Worm (Caenorhabditis elegans) whole organism, L2 larva: ENCODE data around the gene gei-6.

Experiments used
- C34F6.9 ChIP-seq: fragments of 150-350 bp; optimal IDR thresholded peaks from 2 replicates; lab custom pipeline; 2014; ENCODE audit warnings: missing biosample characterization, missing genetic modification characterization
- F13H6.1 ChIP-seq: sonication (generic microtip); optimal IDR thresholded peaks from 2 replicates; lab custom pipeline; 2016; ENCODE audit warnings: missing genetic modification characterization, missing compliant biosample characterization
- Y55F3AM.14 ChIP-seq: fragments of 200-800 bp; sonication (Bioruptor generic); optimal IDR thresholded peaks from 2 replicates; lab custom pipeline; 2018; ENCODE audit warnings: mild to moderate bottlenecking, missing genetic modification characterization, missing compliant biosample characterization
- ZK546.5 ChIP-seq: sonication (generic microtip); optimal IDR thresholded peaks from 2 replicates; lab custom pipeline; 2017; ENCODE audit warnings: missing biosample characterization, missing genetic modification characterization
- alr-1 ChIP-seq: fragments of 150-350 bp; optimal IDR thresholded peaks from 2 replicates; lab custom pipeline; 2014; ENCODE audit warnings: missing biosample characterization, missing genetic modification characterization
- aly-2 ChIP-seq: fragments of 150-350 bp; optimal IDR thresholded peaks from 2 replicates; lab custom pipeline; 2014; ENCODE audit warnings: missing biosample characterization, missing genetic modification characterization
- ama-1 ChIP-seq: fragments of 150-350 bp; optimal IDR thresholded peaks from 2 replicates; lab custom pipeline; 2018; ENCODE audit warnings: inconsistent platforms
- blmp-1 ChIP-seq: sonication (generic microtip); optimal IDR thresholded peaks from 2 replicates; lab custom pipeline; 2017; ENCODE audit warnings: missing genetic modification characterization, mild to moderate bottlenecking, missing compliant biosample characterization, antibody characterized with exemption, moderate library complexity; ENCODE audit not compliant: insufficient read depth
- ceh-16 ChIP-seq: fragments of 150-350 bp; optimal IDR thresholded peaks from 2 replicates; lab custom pipeline; 2014; ENCODE audit warnings: missing biosample characterization, missing genetic modification characterization
- ceh-82 ChIP-seq: fragments of 150-350 bp; optimal IDR thresholded peaks from 2 replicates; lab custom pipeline; 2014; ENCODE audit warnings: missing biosample characterization, missing genetic modification characterization
- crh-2 ChIP-seq: sonication (generic microtip); optimal IDR thresholded peaks from 2 replicates; lab custom pipeline; 2017; ENCODE audit warnings: missing biosample characterization, missing genetic modification characterization
- egl-27 ChIP-seq: sonication (generic microtip); optimal IDR thresholded peaks from 3 replicates; lab custom pipeline; 2017; ENCODE audit warnings: missing biosample characterization, missing genetic modification reagents, missing genetic modification characterization
- gmeb-1 ChIP-seq: fragments of 150-350 bp; optimal IDR thresholded peaks from 2 replicates; lab custom pipeline; 2014; ENCODE audit warnings: missing biosample characterization, missing genetic modification characterization
- lin-11 ChIP-seq: fragments of 150-350 bp; sonication (generic microtip); optimal IDR thresholded peaks from 2 replicates; lab custom pipeline; 2014; ENCODE audit warnings: missing biosample characterization, missing genetic modification characterization, inconsistent platforms, mixed read lengths
- lin-13 ChIP-seq: fragments of 150-350 bp; optimal IDR thresholded peaks from 2 replicates; lab custom pipeline; 2014; ENCODE audit warnings: missing biosample characterization, missing genetic modification reagents, missing genetic modification characterization
- lin-39 ChIP-seq: fragments of 150-350 bp; optimal IDR thresholded peaks from 2 replicates; lab custom pipeline; 2014; ENCODE audit warnings: missing biosample characterization, missing genetic modification reagents, missing genetic modification characterization
- lsy-2 ChIP-seq, 2 experiments: fragments of 150-350 bp in 1 of 2; sonication (generic microtip) in 1 of 2; optimal IDR thresholded peaks; 2 replicates each; lab custom pipeline; 2014 to 2017; ENCODE audit warnings: missing biosample characterization in 2 of 2, missing genetic modification characterization in 2 of 2
- mab-5 ChIP-seq: fragments of 150-350 bp; optimal IDR thresholded peaks from 2 replicates; lab custom pipeline; 2014; ENCODE audit warnings: missing biosample characterization, missing genetic modification characterization
- mdl-1 ChIP-seq, 2 experiments: fragments of 150-350 bp in 1 of 2; sonication (generic microtip) in 1 of 2; optimal IDR thresholded peaks; 2 replicates each; lab custom pipeline; 2017; ENCODE audit warnings: missing biosample characterization in 2 of 2, missing genetic modification characterization in 2 of 2
- nhr-10 ChIP-seq: sonication (generic microtip); optimal IDR thresholded peaks from 2 replicates; lab custom pipeline; 2017; ENCODE audit warnings: missing biosample characterization, missing genetic modification characterization
- nhr-11 ChIP-seq: fragments of 150-350 bp; optimal IDR thresholded peaks from 2 replicates; lab custom pipeline; 2014; ENCODE audit warnings: missing biosample characterization, missing genetic modification characterization
- nhr-12 ChIP-seq: fragments of 150-350 bp; optimal IDR thresholded peaks from 2 replicates; lab custom pipeline; 2014; ENCODE audit warnings: missing biosample characterization, missing genetic modification characterization
- nhr-129 ChIP-seq: fragments of 150-350 bp; optimal IDR thresholded peaks from 2 replicates; lab custom pipeline; 2014; ENCODE audit warnings: missing biosample characterization, missing genetic modification characterization
- nhr-21 ChIP-seq: fragments of 150-350 bp; optimal IDR thresholded peaks from 2 replicates; lab custom pipeline; 2014; ENCODE audit warnings: missing biosample characterization, missing genetic modification characterization
- nhr-23 ChIP-seq: fragments of 150-350 bp; optimal IDR thresholded peaks from 2 replicates; lab custom pipeline; 2014; ENCODE audit warnings: missing biosample characterization, missing genetic modification reagents, missing genetic modification characterization
- nhr-237 ChIP-seq: fragments of 150-350 bp; optimal IDR thresholded peaks from 2 replicates; lab custom pipeline; 2014; ENCODE audit warnings: missing biosample characterization, missing genetic modification characterization
- nhr-25 ChIP-seq: fragments of 150-350 bp; sonication (generic microtip); optimal IDR thresholded peaks from 3 replicates; lab custom pipeline; 2014; ENCODE audit warnings: missing biosample characterization, missing genetic modification characterization
- nhr-77 ChIP-seq: fragments of 150-350 bp; optimal IDR thresholded peaks from 2 replicates; lab custom pipeline; 2014; ENCODE audit warnings: missing biosample characterization, missing genetic modification characterization
- peb-1 ChIP-seq: fragments of 150-350 bp; optimal IDR thresholded peaks from 2 replicates; lab custom pipeline; 2014; ENCODE audit warnings: missing biosample characterization, missing genetic modification characterization
- sem-4 ChIP-seq: fragments of 150-350 bp; optimal IDR thresholded peaks from 2 replicates; lab custom pipeline; 2014; ENCODE audit warnings: missing biosample characterization, missing genetic modification reagents, missing genetic modification characterization
- skn-1 ChIP-seq: sonication (generic microtip); optimal IDR thresholded peaks from 2 replicates; lab custom pipeline; 2017; ENCODE audit warnings: missing biosample characterization, missing genetic modification characterization
- sma-9 ChIP-seq, 2 experiments: fragments of 150-350 bp in 1 of 2; sonication (generic microtip) in 1 of 2; optimal IDR thresholded peaks; 2 replicates each; lab custom pipeline; 2014 to 2016; ENCODE audit warnings: missing genetic modification characterization in 2 of 2, mild to moderate bottlenecking in 1 of 2, missing biosample characterization in 1 of 2, missing compliant biosample characterization in 1 of 2, missing genetic modification reagents in 1 of 2, moderate library complexity in 1 of 2
- snpc-4 ChIP-seq: fragments of 150-350 bp; optimal IDR thresholded peaks from 2 replicates; lab custom pipeline; 2014; ENCODE audit warnings: missing biosample characterization, missing genetic modification characterization
- unc-39 ChIP-seq: fragments of 150-350 bp; optimal IDR thresholded peaks from 2 replicates; lab custom pipeline; 2014; ENCODE audit warnings: missing biosample characterization, missing genetic modification characterization
- unc-55 ChIP-seq: fragments of 150-350 bp; sonication (generic microtip); optimal IDR thresholded peaks from 3 replicates; lab custom pipeline; 2014; ENCODE audit warnings: missing biosample characterization, missing genetic modification reagents, missing genetic modification characterization
- unc-62 ChIP-seq: fragments of 150-350 bp; optimal IDR thresholded peaks from 2 replicates; lab custom pipeline; 2014; ENCODE audit warnings: missing biosample characterization, missing genetic modification reagents, missing genetic modification characterization
- zag-1 ChIP-seq: fragments of 150-350 bp; optimal IDR thresholded peaks from 2 replicates; lab custom pipeline; 2014; ENCODE audit warnings: missing biosample characterization, missing genetic modification characterization
- ztf-1 ChIP-seq: fragments of 200-800 bp; sonication (Bioruptor generic); conservative IDR thresholded peaks from 2 replicates; pipeline ENCODE4 v1.3.6; 2022; ENCODE audit warnings: missing genetic modification characterization, missing compliant biosample characterization

gei-6 gene

ce11 chrV:7269399-7269798 is 38.8 kb upstream of the gei-6 start, which contains the start of gene C13A2.6:
TSS of gene C13A2.6 (plus strand) at chrV:7269699.
- TF ChIP-seq nhr-11 (tag; lab: Kevin White, UChicago): no peak
- TF ChIP-seq, all 48 proteins: peak for 0

DNA sequence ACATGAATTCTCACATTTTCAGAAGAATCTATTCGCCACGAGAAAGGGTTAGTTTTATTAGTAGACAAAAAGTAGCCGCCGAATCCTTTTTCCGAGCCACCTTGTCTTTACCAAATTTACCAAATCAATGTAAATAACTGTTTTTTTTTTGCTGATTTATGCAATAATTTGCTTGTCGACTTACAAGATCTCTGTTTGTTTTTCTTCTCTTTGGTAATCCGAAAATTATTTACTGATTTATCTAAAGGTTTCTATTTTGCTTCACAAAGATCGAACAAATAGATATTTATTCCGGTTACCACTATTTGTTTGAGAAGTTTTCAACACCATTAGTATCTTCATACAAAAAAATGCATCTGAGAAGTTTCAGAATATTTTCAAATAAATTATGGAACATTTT is 35.4 kb upstream of the gei-6 start, which contains the start of gene C13A2.7:
TSS of gene C13A2.7 (plus strand) at position 301 of the 400 bp plus-strand sequence.
- TF ChIP-seq unc-62 (GFP tag; lab: Kevin White, UChicago) (no peak), mab-5 (tag; lab: Kevin White, UChicago) (no peak), C34F6.9 (no peak), gmeb-1 (tag; lab: Kevin White, UChicago) (no peak), nhr-25 (tag; lab: Kevin White, UChicago) (no peak), lsy-2 (tag; optimal IDR thresholded peaks at IDR 0.05; lab: Kevin White, UChicago) (no peak), ama-1 (lab: Kevin White, UChicago) (no peak), nhr-237 (tag; lab: Kevin White, UChicago) (no peak), F13H6.1 (tag; lab: Kevin White, UChicago) (no peak), sem-4 (no peak), nhr-129 (no peak), blmp-1 (tag; lab: Kevin White, UChicago) (no peak), ceh-82 (tag; lab: Kevin White, UChicago) (no peak), egl-27 (tag; lab: Kevin White, UChicago) (no peak), sma-9 (GFP tag; optimal IDR thresholded peaks at IDR 0.05; lab: Kevin White, UChicago) (no peak), sma-9 (tag; optimal IDR thresholded peaks at IDR 0.05; lab: Kevin White, UChicago) (no peak), nhr-12 (tag; lab: Kevin White, UChicago) (no peak)

DNA sequence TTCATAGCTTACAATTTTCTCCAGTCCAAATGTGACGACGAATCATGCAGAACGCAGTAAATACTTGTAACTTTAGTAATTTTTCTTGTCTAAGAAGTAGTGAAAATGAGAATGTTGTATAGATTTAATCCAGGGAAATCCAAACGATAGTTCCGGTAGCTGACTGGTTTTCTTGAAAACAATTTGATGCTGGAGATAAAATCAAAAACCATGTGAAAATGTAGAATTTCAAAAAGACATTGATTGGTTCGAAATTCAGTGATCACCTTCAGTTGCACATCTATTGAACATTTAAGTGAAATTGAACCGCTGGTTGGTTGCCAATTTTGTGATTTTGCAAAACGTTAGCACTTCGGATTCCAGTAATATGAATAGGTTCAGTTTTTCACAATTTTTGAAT is 33.4 kb upstream of the gei-6 start, which contains the start of gene C13A2.9:
TSS of gene C13A2.9 (minus strand) at position 101 of the 400 bp plus-strand sequence.
- TF ChIP-seq nhr-12 (tag; lab: Kevin White, UChicago) (no peak), blmp-1 (tag; lab: Kevin White, UChicago) (no peak), nhr-129 (no peak), skn-1 (tag; lab: Kevin White, UChicago) (no peak), ceh-16 (tag; lab: Kevin White, UChicago) (no peak), lin-39 (tag; lab: Kevin White, UChicago) (no peak)

DNA sequence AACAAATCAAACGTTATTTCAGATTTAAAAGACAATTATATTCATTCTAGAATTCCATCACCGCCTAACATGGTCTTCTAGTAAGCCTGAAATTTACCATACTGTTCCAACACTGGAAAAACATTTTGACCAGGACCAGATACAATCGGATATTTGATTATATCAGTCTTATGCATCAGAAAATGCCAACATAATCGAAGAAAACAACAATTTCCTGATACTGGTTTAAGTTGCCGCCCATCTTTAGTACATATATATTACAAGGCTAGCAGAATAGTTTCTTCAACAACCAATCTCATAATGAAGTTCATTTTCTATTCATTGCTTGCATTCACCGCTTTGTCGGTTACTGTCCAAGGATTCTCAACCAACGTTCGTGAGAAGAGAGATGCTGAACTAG is 28.3 kb upstream of the gei-6 start, which contains the start of gene C13A2.12:
TSS of gene C13A2.12 (plus strand) at position 301 of the 400 bp plus-strand sequence.
- no peak for TF ChIP-seq nhr-23 (tag; lab: Kevin White, UChicago)
- no peak for TF ChIP-seq unc-39 (tag; lab: Kevin White, UChicago)
- no peak for TF ChIP-seq mab-5 (tag; lab: Kevin White, UChicago)
- no peak for TF ChIP-seq zag-1
- TF ChIP-seq peb-1 (tag; lab: Kevin White, UChicago): no peak
- TF ChIP-seq mdl-1 (tag; optimal IDR thresholded peaks at IDR 0.05; lab: Kevin White, UChicago): no peak
- TF ChIP-seq Y55F3AM.14: no peak
- no peak for TF ChIP-seq aly-2 (tag; lab: Kevin White, UChicago)
- no peak for TF ChIP-seq nhr-21
- no peak for TF ChIP-seq ceh-82 (tag; lab: Kevin White, UChicago)
- TF ChIP-seq snpc-4: no peak
- no peak for TF ChIP-seq unc-62 (GFP tag; lab: Kevin White, UChicago)
- no peak for TF ChIP-seq lin-11
- no peak for TF ChIP-seq alr-1 (tag; lab: Kevin White, UChicago)
- TF ChIP-seq unc-55: no peak
- TF ChIP-seq lin-39 (tag; lab: Kevin White, UChicago): no peak
- TF ChIP-seq nhr-25 (tag; lab: Kevin White, UChicago): no peak
- TF ChIP-seq nhr-77 (tag; lab: Kevin White, UChicago): no peak
- no peak for TF ChIP-seq sma-9 (GFP tag; optimal IDR thresholded peaks at IDR 0.05; lab: Kevin White, UChicago)
- TF ChIP-seq sma-9 (tag; optimal IDR thresholded peaks at IDR 0.05; lab: Kevin White, UChicago): no peak

DNA sequence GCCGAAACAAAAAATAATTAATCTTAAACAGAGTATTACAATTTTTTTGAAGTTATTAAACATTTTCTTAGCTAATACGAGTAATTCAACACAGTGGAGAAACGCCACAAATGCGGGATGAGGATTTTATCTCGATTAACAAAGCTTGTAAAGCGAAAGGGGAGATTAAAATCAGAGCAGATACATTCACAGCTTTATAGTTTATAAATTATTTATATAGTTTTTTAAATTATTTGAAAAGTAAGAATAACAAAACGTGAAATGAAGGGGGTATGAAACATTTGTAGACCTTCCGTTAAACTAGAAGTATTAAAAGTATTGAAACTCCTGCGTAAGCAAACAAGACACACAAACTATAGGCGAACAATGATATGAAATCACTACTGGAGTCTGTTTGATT is 24.4 kb upstream of the gei-6 start, which contains the start of gene C05C8.8:
TSS of gene C05C8.8 (minus strand) at position 101 of the 400 bp plus-strand sequence.
- TF ChIP-seq unc-55 (no peak), ZK546.5 (no peak), blmp-1 (tag; lab: Kevin White, UChicago) (no peak), zag-1 (no peak), ztf-1 (GFP tag; lab: Robert Waterston, UW) (no peak), nhr-11 (tag; lab: Kevin White, UChicago) (no peak), nhr-21 (no peak), Y55F3AM.14 (no peak), nhr-12 (tag; lab: Kevin White, UChicago) (no peak), lin-39 (tag; lab: Kevin White, UChicago) (no peak), crh-2 (no peak), lsy-2 (tag; optimal IDR thresholded peaks at IDR 0.05; lab: Kevin White, UChicago) (no peak), lin-13 (GFP tag; lab: Kevin White, UChicago) (no peak), nhr-10 (tag; lab: Kevin White, UChicago) (no peak), gmeb-1 (tag; lab: Kevin White, UChicago) (no peak)
